Fruit fly (Drosophila melanogaster) whole organism, embryonic: ENCODE data around the gene Rbp6.

Experiments
- Asciz ChIP-seq: fragments of 200-800 bp; sonication (Bioruptor generic); optimal IDR thresholded peaks from 2 replicates; lab custom pipeline; 2017; ENCODE audit warnings: missing biosample characterization, mild to moderate bottlenecking, missing genetic modification characterization, missing genetic modification reagents
- Blimp-1 ChIP-seq: fragments of 200-800 bp; sonication (Bioruptor generic); optimal IDR thresholded peaks from 3 replicates; lab custom pipeline; 2018; ENCODE audit warnings: missing biosample characterization, missing genetic modification characterization, mild to moderate bottlenecking, moderate library complexity, missing genetic modification reagents
- Bteb2 ChIP-seq: fragments of 200-800 bp; sonication (Bioruptor generic); optimal IDR thresholded peaks from 2 replicates; lab custom pipeline; 2016; ENCODE audit warnings: missing biosample characterization, missing genetic modification characterization
- CG11504 ChIP-seq: fragments of 200-800 bp; sonication (Bioruptor generic); optimal IDR thresholded peaks from 3 replicates; lab custom pipeline; 2019; ENCODE audit warnings: missing biosample characterization, mild to moderate bottlenecking, missing genetic modification characterization, moderate library complexity
- CG11696 ChIP-seq: fragments of 200-800 bp; sonication (Bioruptor generic); IDR thresholded peaks from 2 replicates; pipeline ENCODE4 v1.3.6; 2022; ENCODE audit warnings: missing biosample characterization, missing genetic modification characterization
- CG1233 ChIP-seq: fragments of 200-800 bp; sonication (Bioruptor generic); optimal IDR thresholded peaks from 4 replicates; lab custom pipeline; 2018; ENCODE audit warnings: missing biosample characterization, mild to moderate bottlenecking, missing genetic modification characterization
- CG13775 ChIP-seq: fragments of 200-800 bp; sonication (Bioruptor generic); optimal IDR thresholded peaks from 3 replicates; lab custom pipeline; 2017; ENCODE audit warnings: missing biosample characterization, mild to moderate bottlenecking, missing genetic modification characterization
- CG15601 ChIP-seq: fragments of 200-800 bp; sonication (Bioruptor generic); optimal IDR thresholded peaks from 3 replicates; lab custom pipeline; 2019; ENCODE audit warnings: missing biosample characterization, mild to moderate bottlenecking, missing genetic modification characterization, moderate library complexity
- CG17802 ChIP-seq: fragments of 200-800 bp; sonication (Bioruptor generic); optimal IDR thresholded peaks from 2 replicates; lab custom pipeline; 2018; ENCODE audit warnings: missing biosample characterization, mild to moderate bottlenecking, missing genetic modification characterization, moderate library complexity
- CG1792 ChIP-seq: fragments of 200-800 bp; sonication (Bioruptor generic); optimal IDR thresholded peaks from 2 replicates; lab custom pipeline; 2016; ENCODE audit warnings: missing biosample characterization, missing genetic modification characterization
- CG2120 ChIP-seq: fragments of 200-800 bp; sonication (Bioruptor generic); optimal IDR thresholded peaks from 3 replicates; lab custom pipeline; 2016; ENCODE audit warnings: missing biosample characterization, missing genetic modification characterization
- CG2712 ChIP-seq: fragments of 200-800 bp; optimal IDR thresholded peaks from 3 replicates; lab custom pipeline; 2019; ENCODE audit warnings: missing biosample characterization, mild to moderate bottlenecking, missing genetic modification characterization, moderate library complexity
- CG30403 ChIP-seq: fragments of 200-800 bp; sonication (Bioruptor generic); optimal IDR thresholded peaks from 3 replicates; lab custom pipeline; 2016; ENCODE audit warnings: missing biosample characterization, missing genetic modification characterization
- CG31224 ChIP-seq: fragments of 200-800 bp; sonication (Bioruptor generic); IDR thresholded peaks from 2 replicates; pipeline ENCODE4 v1.3.6; 2022; ENCODE audit warnings: missing biosample characterization, missing genetic modification characterization
- CG3726 ChIP-seq: fragments of 200-800 bp; sonication (Bioruptor generic); IDR thresholded peaks from 3 replicates; pipeline ENCODE4, ENCODE4 v1.3.6; 2022; ENCODE audit warnings: missing biosample characterization, missing genetic modification characterization
- CG4360 ChIP-seq: fragments of 200-800 bp; sonication (Bioruptor generic); IDR thresholded peaks from 2 replicates; pipeline ENCODE4 v1.3.6; 2022; ENCODE audit warnings: missing biosample characterization, missing genetic modification characterization
- CG6813 ChIP-seq: fragments of 200-800 bp; sonication (Bioruptor generic); optimal IDR thresholded peaks from 2 replicates; lab custom pipeline; 2017; ENCODE audit warnings: missing biosample characterization, missing genetic modification characterization, mild to moderate bottlenecking, moderate library complexity, missing genetic modification reagents
- D ChIP-seq, 2 experiments: fragments of 200-800 bp in 1 of 2; fragments of >200 bp in 1 of 2; sonication (Bioruptor generic) in 1 of 2; optimal IDR thresholded peaks; 2 replicates in 1 of 2; 3 replicates in 1 of 2; lab custom pipeline; 2017; ENCODE audit warnings: mild to moderate bottlenecking in 1 of 2, missing biosample characterization in 1 of 2, missing genetic modification characterization in 1 of 2, missing genetic modification reagents in 1 of 2
- Dad ChIP-seq: fragments of 200-800 bp; sonication (Bioruptor generic); optimal IDR thresholded peaks from 3 replicates; lab custom pipeline; 2016; ENCODE audit warnings: missing biosample characterization, missing genetic modification characterization
- Dll ChIP-seq: fragments of 200-800 bp; sonication (Bioruptor generic); IDR thresholded peaks from 4 replicates; pipeline ENCODE4 v1.3.6; 2022; ENCODE audit warnings: missing biosample characterization, missing genetic modification characterization; ENCODE audit not compliant: partially characterized antibody
- Eip74EF ChIP-seq, 2 experiments: fragments of 200-800 bp in 1 of 2; fragments of >200 bp in 1 of 2; sonication (Bioruptor generic) in 1 of 2; optimal IDR thresholded peaks; 2 replicates each; lab custom pipeline; 2017 to 2019; ENCODE audit warnings: missing biosample characterization in 2 of 2, missing genetic modification characterization in 2 of 2, mild to moderate bottlenecking in 1 of 2, moderate library complexity in 1 of 2
- Ets97D ChIP-seq: fragments of 200-800 bp; sonication (Bioruptor generic); optimal IDR thresholded peaks from 3 replicates; lab custom pipeline; 2016; ENCODE audit warnings: missing biosample characterization, missing genetic modification characterization
- Fer1 ChIP-seq: fragments of 200-800 bp; sonication (Bioruptor generic); optimal IDR thresholded peaks from 2 replicates; lab custom pipeline; 2017; ENCODE audit warnings: missing biosample characterization, mild to moderate bottlenecking, missing genetic modification characterization
- HLH3B ChIP-seq: fragments of 200-800 bp; sonication (Bioruptor generic); IDR thresholded peaks from 2 replicates; pipeline ENCODE4 v1.3.6; 2022; ENCODE audit warnings: missing biosample characterization, missing genetic modification characterization
- Hr3 ChIP-seq: fragments of 200-800 bp; sonication (Bioruptor generic); optimal IDR thresholded peaks from 3 replicates; lab custom pipeline; 2016; ENCODE audit warnings: missing biosample characterization, missing genetic modification characterization
- Hr39 ChIP-seq: fragments of >200 bp; optimal IDR thresholded peaks from 2 replicates; lab custom pipeline; 2017
- Kr ChIP-seq: fragments of 200-800 bp; sonication (Bioruptor generic); optimal IDR thresholded peaks from 2 replicates; lab custom pipeline; 2017; ENCODE audit warnings: missing biosample characterization, mild to moderate bottlenecking, missing genetic modification characterization
- Lhr ChIP-seq: fragments of 200-800 bp; sonication (Bioruptor generic); optimal IDR thresholded peaks from 3 replicates; lab custom pipeline; 2017; ENCODE audit warnings: mild to moderate bottlenecking, missing biosample characterization, missing genetic modification reagents, missing genetic modification characterization
- MBD-R2 ChIP-seq: fragments of 200-800 bp; sonication (Bioruptor generic); IDR thresholded peaks from 2 replicates; pipeline ENCODE4 v1.3.6; 2022; ENCODE audit warnings: missing biosample characterization, missing genetic modification characterization
- Mad ChIP-seq: fragments of 200-800 bp; sonication (Bioruptor generic); optimal IDR thresholded peaks from 2 replicates; lab custom pipeline; 2016; ENCODE audit warnings: missing biosample characterization, missing genetic modification characterization
- NfI ChIP-seq: fragments of 200-800 bp; sonication (Bioruptor generic); optimal IDR thresholded peaks from 3 replicates; lab custom pipeline; 2018; ENCODE audit warnings: missing biosample characterization, mild to moderate bottlenecking, missing genetic modification characterization, moderate library complexity
- bab2 ChIP-seq: fragments of 200-800 bp; sonication (Bioruptor generic); optimal IDR thresholded peaks from 2 replicates; lab custom pipeline; 2016; ENCODE audit warnings: missing biosample characterization, missing genetic modification characterization
- bsh ChIP-seq, 2 experiments: fragments of 200-800 bp; sonication (Bioruptor generic); optimal IDR thresholded peaks; 2 replicates each; lab custom pipeline; 2017 to 2018; ENCODE audit warnings: mild to moderate bottlenecking in 2 of 2, missing biosample characterization in 2 of 2, missing genetic modification characterization in 2 of 2, moderate library complexity in 1 of 2
- ci ChIP-seq: fragments of 200-800 bp; sonication (Bioruptor generic); IDR thresholded peaks from 3 replicates; pipeline ENCODE4 v1.3.6; 2022; ENCODE audit warnings: missing biosample characterization, missing genetic modification characterization
- crol ChIP-seq: fragments of 200-800 bp; sonication (Bioruptor generic); IDR thresholded peaks from 2 replicates; pipeline ENCODE4 v1.3.6; 2022; ENCODE audit warnings: missing biosample characterization, missing genetic modification characterization
- cwo ChIP-seq: fragments of 200-800 bp; sonication (Bioruptor generic); optimal IDR thresholded peaks from 3 replicates; lab custom pipeline; 2017; ENCODE audit warnings: missing biosample characterization, missing genetic modification characterization, mild to moderate bottlenecking, moderate library complexity, missing genetic modification reagents
- dan ChIP-seq: fragments of 200-800 bp; sonication (Bioruptor generic); IDR thresholded peaks from 2 replicates; pipeline ENCODE4 v1.3.6; 2022; ENCODE audit warnings: missing biosample characterization, missing genetic modification characterization
- ems ChIP-seq: fragments of 200-800 bp; sonication (Bioruptor generic); optimal IDR thresholded peaks from 3 replicates; lab custom pipeline; 2016; ENCODE audit warnings: missing biosample characterization, missing genetic modification characterization
- gfzf ChIP-seq: fragments of 200-800 bp; sonication (Bioruptor generic); optimal IDR thresholded peaks from 2 replicates; lab custom pipeline; 2016; ENCODE audit warnings: missing biosample characterization, mild to moderate bottlenecking, missing genetic modification characterization, moderate library complexity
- grau ChIP-seq: fragments of 200-800 bp; optimal IDR thresholded peaks from 3 replicates; lab custom pipeline; 2019; ENCODE audit warnings: missing biosample characterization, mild to moderate bottlenecking, missing genetic modification characterization, moderate library complexity
- gsb-n ChIP-seq: fragments of 200-800 bp; sonication (Bioruptor generic); optimal IDR thresholded peaks from 3 replicates; lab custom pipeline; 2018; ENCODE audit warnings: missing biosample characterization, mild to moderate bottlenecking, missing genetic modification characterization
- onecut ChIP-seq: fragments of 200-800 bp; sonication (Bioruptor generic); IDR thresholded peaks from 2 replicates; pipeline ENCODE4 v1.3.6; 2022; ENCODE audit warnings: missing biosample characterization, missing genetic modification characterization
- pita ChIP-seq: fragments of 200-800 bp; sonication (Bioruptor generic); optimal IDR thresholded peaks from 2 replicates; lab custom pipeline; 2017; ENCODE audit warnings: missing biosample characterization, mild to moderate bottlenecking, missing genetic modification characterization
- pros ChIP-seq: fragments of 200-800 bp; sonication (Bioruptor generic); optimal IDR thresholded peaks from 3 replicates; lab custom pipeline; 2019; ENCODE audit warnings: missing biosample characterization, mild to moderate bottlenecking, missing genetic modification characterization, moderate library complexity
- rib ChIP-seq: fragments of 200-800 bp; sonication (Bioruptor generic); IDR thresholded peaks from 2 replicates; pipeline ENCODE4 v1.3.6; 2022; ENCODE audit warnings: missing biosample characterization, missing genetic modification characterization
- sc ChIP-seq, 3 experiments: fragments of >200 bp in 2 of 3; fragments of 200-800 bp in 1 of 3; sonication (Bioruptor generic) in 1 of 3; optimal IDR thresholded peaks; 2 replicates in 2 of 3; 3 replicates in 1 of 3; lab custom pipeline; 2017; ENCODE audit warnings: mild to moderate bottlenecking in 1 of 3, missing biosample characterization in 1 of 3, missing genetic modification characterization in 1 of 3, missing genetic modification reagents in 1 of 3
- scrt ChIP-seq: fragments of 200-800 bp; sonication (Bioruptor generic); optimal IDR thresholded peaks from 2 replicates; lab custom pipeline; 2018; ENCODE audit warnings: missing biosample characterization, mild to moderate bottlenecking, missing genetic modification characterization, moderate library complexity
- slou ChIP-seq: fragments of 200-800 bp; sonication (Bioruptor generic); optimal IDR thresholded peaks from 3 replicates; lab custom pipeline; 2016; ENCODE audit warnings: missing biosample characterization, missing genetic modification characterization
- toy ChIP-seq: fragments of 200-800 bp; sonication (Bioruptor generic); IDR thresholded peaks from 2 replicates; pipeline ENCODE4 v1.3.6; 2022; ENCODE audit warnings: missing biosample characterization, missing genetic modification characterization
- vvl ChIP-seq: fragments of 200-800 bp; sonication (Bioruptor generic); IDR thresholded peaks from 2 replicates; pipeline ENCODE4 v1.3.6; 2022; ENCODE audit warnings: missing biosample characterization, missing genetic modification characterization

The Rbp6 gene

dm6 chr3L:17052388-17052905 is 185.6 kb downstream of the Rbp6 start (continued):
- TF ChIP-seq Hr39 (lab: Kevin White, UChicago) (no peak), scrt (no peak), Ets97D (GFP tag; lab: Kevin White, UChicago) (no peak), ci (GFP tag; lab: Robert Waterston, UW) (no peak), CG15601 (tag; lab: Kevin White, UChicago) (peak; percentile 40), grau (tag; lab: Kevin White, UChicago) (no peak), sc (optimal IDR thresholded peaks at IDR 0.05; lab: Kevin White, UChicago) (no peak), sc (GFP tag; optimal IDR thresholded peaks at IDR 0.05; lab: Kevin White, UChicago) (peak; percentile 29), pros (GFP tag; lab: Kevin White, UChicago) (no peak), pita (GFP tag; lab: Kevin White, UChicago) (no peak), CG3726 (GFP tag; lab: Robert Waterston, UW) (no peak), CG2120 (GFP tag; lab: Kevin White, UChicago) (no peak), CG17802 (tag; lab: Kevin White, UChicago) (no peak), Kr (GFP tag; lab: Kevin White, UChicago) (no peak), toy (no peak), Blimp-1 (GFP tag; lab: Kevin White, UChicago) (peak; percentile 12), Mad (GFP tag; lab: Kevin White, UChicago) (no peak), CG2712 (tag; lab: Kevin White, UChicago) (no peak), CG11504 (tag; lab: Kevin White, UChicago) (peak; percentile 35), Hr3 (no peak), CG31224 (no peak), gfzf (GFP tag; lab: Kevin White, UChicago) (no peak), Bteb2 (GFP tag; lab: Kevin White, UChicago) (no peak), NfI (GFP tag; lab: Kevin White, UChicago) (no peak), CG1792 (peak; percentile 29), CG1233 (GFP tag; lab: Kevin White, UChicago) (peak; percentile 4), Asciz (GFP tag; lab: Kevin White, UChicago) (peak; percentile 13), CG11696 (GFP tag; lab: Robert Waterston, UW) (no peak), Fer1 (GFP tag; lab: Kevin White, UChicago) (no peak), slou (no peak), bsh (GFP tag; optimal IDR thresholded peaks at IDR 0.05; lab: Kevin White, UChicago) (peak in 1 of 2 experiments; percentile 26)

- TF ChIP-seq gsb-n (tag; lab: Kevin White, UChicago) (no peak), crol (GFP tag; lab: Robert Waterston, UW) (peak; percentile 47; the same call in 1 of the 2 replicates), Dad (GFP tag; lab: Kevin White, UChicago) (no peak), Dll (GFP tag; lab: Robert Waterston, UW) (peak; percentile 48; the same call in 1 of the 4 replicates), vvl (GFP tag; lab: Robert Waterston, UW) (0 out of 2 replicates have a peak, but pooled peaks have one; percentile 0), CG6813 (no peak), bab2 (GFP tag; lab: Kevin White, UChicago) (no peak), cwo (no peak), MBD-R2 (GFP tag; lab: Robert Waterston, UW) (0 out of 2 replicates have a peak, but pooled peaks have one; percentile 9), D (optimal IDR thresholded peaks at IDR 0.05; lab: Kevin White, UChicago) (no peak), D (GFP tag; optimal IDR thresholded peaks at IDR 0.05; lab: Kevin White, UChicago) (no peak), onecut (GFP tag; lab: Robert Waterston, UW) (peak; percentile 96), Lhr (no peak), CG13775 (GFP tag; lab: Kevin White, UChicago) (no peak), ems (GFP tag; lab: Kevin White, UChicago) (no peak), rib (GFP tag; lab: Robert Waterston, UW) (no peak), HLH3B (GFP tag; lab: Robert Waterston, UW) (no peak), CG4360 (GFP tag; lab: Robert Waterston, UW) (no peak; the same call in 1 of the 2 replicates), CG1233 (GFP tag; lab: Kevin White, UChicago) (no peak), dan (GFP tag; lab: Robert Waterston, UW) (no peak), Eip74EF (GFP tag; optimal IDR thresholded peaks at IDR 0.05; lab: Kevin White, UChicago) (peak in 1 of 2 experiments; percentile 14), CG30403 (GFP tag; lab: Kevin White, UChicago) (no peak)
These were observed 186.5 kb downstream of the Rbp6 start for dm6 chr3L:17051472-17051871.
